Fruit fly (Drosophila melanogaster): Measurements from ENCODE around the gene CG3704.

The CG3704 gene

DNA sequence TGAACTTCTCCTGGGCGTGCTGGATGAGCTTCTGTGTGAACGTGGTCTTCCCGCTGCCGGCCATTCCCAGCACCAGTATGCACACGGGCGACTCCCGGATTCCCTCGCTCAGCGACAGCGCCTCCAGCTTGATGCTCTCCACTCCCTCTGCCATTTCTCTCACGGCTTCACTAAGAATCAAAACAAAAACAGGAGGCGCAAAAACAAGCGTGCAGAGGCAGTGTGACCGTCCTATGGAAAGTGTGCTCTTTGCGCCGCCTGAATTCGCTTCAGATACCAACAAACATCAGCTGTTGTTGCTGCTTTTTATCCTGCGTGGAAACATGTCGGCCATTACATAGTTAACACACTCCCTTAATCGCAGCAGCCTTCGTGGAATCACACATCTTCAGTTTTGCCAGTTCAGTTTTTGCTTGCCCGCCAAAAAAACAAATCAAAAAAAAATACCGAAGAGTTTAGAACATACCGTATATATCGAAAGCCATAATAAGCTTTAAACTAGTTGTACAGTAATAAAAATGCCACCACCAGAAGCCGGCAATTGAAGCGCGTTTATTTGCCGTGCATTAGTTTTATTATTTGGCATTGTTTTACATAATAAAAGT is at the start of gene CG3704, which contains the start of gene mus81:
CG3704 (minus strand) TSS at position 226 of the 605 bp plus-strand sequence.
mus81 (plus strand) TSS at position 496 of the 605 bp plus-strand sequence.
- peak; percentile 24 for TF ChIP-seq CG17801 (GFP tag; optimal IDR thresholded peaks at IDR 0.05; ENCODE audit: partially characterized antibody)

DNA sequence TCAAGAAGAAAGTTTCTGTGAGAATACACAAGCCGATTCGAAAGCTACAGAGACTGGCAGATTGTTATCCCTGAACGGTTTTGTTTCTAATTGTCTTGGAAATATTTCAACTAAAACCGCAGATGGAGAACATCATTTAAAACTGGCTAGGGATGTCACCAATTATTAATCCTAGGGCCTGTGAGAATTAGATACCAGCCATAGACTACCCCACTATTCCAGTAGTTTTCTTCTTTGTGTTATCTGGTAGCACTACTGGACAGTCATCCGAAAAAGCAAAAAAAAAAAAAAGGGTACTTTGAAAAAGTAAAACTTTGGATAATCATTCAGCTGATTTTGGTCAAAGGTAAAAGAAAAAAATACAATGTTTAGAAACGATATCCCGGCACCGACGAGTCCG is 49.6 kb upstream of the CG3704 start, which contains the start of gene CG18823:
CG18823 (plus strand) TSS at position 301 of the 400 bp plus-strand sequence.
- no peak for TF ChIP-seq CG17801 (GFP tag; optimal IDR thresholded peaks at IDR 0.05; ENCODE audit: partially characterized antibody)

DNA sequence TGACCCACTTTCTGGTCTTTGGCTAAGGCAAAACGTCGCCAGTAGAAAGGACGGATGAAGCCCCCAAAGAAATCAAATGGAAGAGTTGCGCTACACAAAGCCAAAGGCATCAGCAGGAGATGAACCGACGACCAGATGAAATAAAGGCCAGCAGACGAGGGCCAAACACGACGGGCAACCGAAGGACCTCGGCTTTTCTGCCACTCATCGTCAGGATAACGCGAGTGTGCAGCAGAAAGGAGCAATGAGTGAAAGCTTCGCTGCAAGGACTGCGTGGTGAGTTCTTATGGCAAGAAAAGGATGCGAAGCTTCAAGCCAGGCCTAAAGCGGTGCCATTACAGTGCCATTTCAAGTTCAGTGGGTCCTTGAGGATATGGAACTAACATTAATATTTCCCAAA is 45.3 kb upstream of the CG3704 start:
- no peak for TF ChIP-seq CG17801 (GFP tag; optimal IDR thresholded peaks at IDR 0.05; ENCODE audit: partially characterized antibody)

dm6 chrX:966818-967217 is 26.2 kb upstream of the CG3704 start:
- no peak for TF ChIP-seq CG17801 (GFP tag; optimal IDR thresholded peaks at IDR 0.05; ENCODE audit: partially characterized antibody)

- no peak for TF ChIP-seq CG17801 (GFP tag; optimal IDR thresholded peaks at IDR 0.05; ENCODE audit: partially characterized antibody)
Measured at dm6 chrX:964012-964411, 23.4 kb upstream of the CG3704 start.

dm6 chrX:955873-956272 is 15.3 kb upstream of the CG3704 start:
- TF ChIP-seq CG17801 (GFP tag; optimal IDR thresholded peaks at IDR 0.05; ENCODE audit: partially characterized antibody), result no peak

- no peak for TF ChIP-seq CG17801 (GFP tag; optimal IDR thresholded peaks at IDR 0.05; ENCODE audit: partially characterized antibody)
Measured at dm6 chrX:953807-954206, 13.2 kb upstream of the CG3704 start.

DNA sequence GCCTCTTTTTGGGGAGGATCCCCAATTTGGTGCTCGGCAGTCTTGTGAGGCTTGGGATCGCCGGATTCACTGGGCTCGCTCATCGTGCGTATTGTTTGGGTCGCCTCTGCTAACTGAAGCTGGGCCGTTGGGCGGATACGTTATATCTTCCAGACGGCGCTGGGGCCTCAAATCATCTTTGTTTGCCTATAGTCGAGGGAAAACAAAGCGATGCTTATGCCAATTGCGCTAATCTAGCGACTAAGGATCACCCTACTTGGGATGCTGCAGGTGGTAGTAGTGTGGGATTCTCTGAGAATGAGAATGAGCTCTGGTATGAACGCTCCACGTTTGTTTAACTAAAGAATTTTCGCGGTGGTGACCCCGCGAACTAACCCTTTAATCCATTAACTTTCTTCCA is 11.2 kb upstream of the CG3704 start, which contains the start of gene CG3690:
CG3690 (minus strand) TSS at position 101 of the 400 bp plus-strand sequence.
- TF ChIP-seq CG17801 (GFP tag; optimal IDR thresholded peaks at IDR 0.05; ENCODE audit: partially characterized antibody), result no peak

DNA sequence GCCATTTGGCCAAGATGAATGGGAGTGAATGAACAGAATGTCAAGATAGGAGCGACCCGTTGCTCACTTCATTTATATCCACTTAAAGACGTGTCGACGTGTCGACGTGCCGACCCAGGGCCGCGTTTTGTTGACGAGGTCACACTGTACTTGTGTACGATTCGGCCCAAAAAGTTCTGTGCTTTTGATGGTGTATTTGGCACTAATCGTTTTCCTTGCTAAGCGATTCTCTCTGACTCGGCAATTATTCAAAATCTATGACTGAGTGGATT is 7.6 kb upstream of the CG3704 start:
- TF ChIP-seq CG17801 (GFP tag; optimal IDR thresholded peaks at IDR 0.05; ENCODE audit: partially characterized antibody), result no peak

dm6 chrX:947450-948284 is 7.1 kb upstream of the CG3704 start, which contains the start of gene CG3699:
TSS of gene CG3699 (minus strand) at chrX:947500.
- no peak for TF ChIP-seq CG17801 (GFP tag; optimal IDR thresholded peaks at IDR 0.05; ENCODE audit: partially characterized antibody)

dm6 chrX:946162-946561 is 5.6 kb upstream of the CG3704 start:
- no peak for TF ChIP-seq CG17801 (GFP tag; optimal IDR thresholded peaks at IDR 0.05; ENCODE audit: partially characterized antibody)

DNA sequence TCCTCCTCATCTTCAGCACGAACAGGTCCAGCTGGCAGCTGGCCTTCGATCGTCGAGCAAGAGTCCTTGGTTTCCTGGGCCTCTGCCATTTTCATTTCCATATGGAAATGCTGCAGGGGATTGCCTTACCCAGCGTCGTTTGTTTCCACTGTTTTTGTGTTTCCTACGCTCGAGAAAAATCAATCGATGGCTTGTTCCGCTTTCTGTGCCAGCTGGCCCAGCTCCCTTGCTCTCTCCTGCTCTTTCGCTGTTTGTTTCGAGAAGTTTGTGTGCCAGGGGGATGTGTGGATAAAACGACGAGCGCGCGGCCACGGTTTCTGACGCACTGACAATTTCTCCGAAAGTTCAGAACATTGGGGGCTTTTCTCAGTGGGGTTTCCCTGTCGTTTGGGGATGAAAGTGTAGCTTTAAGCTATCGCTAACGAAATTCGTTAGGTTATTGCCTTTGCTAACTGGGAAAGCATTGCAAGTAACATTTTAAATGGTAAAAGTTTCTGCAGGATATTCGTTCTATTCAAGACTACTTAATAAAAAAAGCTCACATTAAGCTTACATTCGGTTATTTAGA is 4.9 kb upstream of the CG3704 start, which contains the start of gene CG3703:
CG3703 (minus strand) TSS at position 328 of the 568 bp plus-strand sequence.
- no peak for TF ChIP-seq CG17801 (GFP tag; optimal IDR thresholded peaks at IDR 0.05; ENCODE audit: partially characterized antibody)

dm6 chrX:935901-936207 is 4.8 kb downstream of the CG3704 start:
- no peak for TF ChIP-seq CG17801 (GFP tag; optimal IDR thresholded peaks at IDR 0.05; ENCODE audit: partially characterized antibody)

dm6 chrX:935049-935900 is 5.3 kb downstream of the CG3704 start, which contains the start of gene TRAM:
TSS of gene TRAM (plus strand) at chrX:935232.
- TF ChIP-seq CG17801 (GFP tag; optimal IDR thresholded peaks at IDR 0.05; ENCODE audit: partially characterized antibody), result peak; percentile 95

DNA sequence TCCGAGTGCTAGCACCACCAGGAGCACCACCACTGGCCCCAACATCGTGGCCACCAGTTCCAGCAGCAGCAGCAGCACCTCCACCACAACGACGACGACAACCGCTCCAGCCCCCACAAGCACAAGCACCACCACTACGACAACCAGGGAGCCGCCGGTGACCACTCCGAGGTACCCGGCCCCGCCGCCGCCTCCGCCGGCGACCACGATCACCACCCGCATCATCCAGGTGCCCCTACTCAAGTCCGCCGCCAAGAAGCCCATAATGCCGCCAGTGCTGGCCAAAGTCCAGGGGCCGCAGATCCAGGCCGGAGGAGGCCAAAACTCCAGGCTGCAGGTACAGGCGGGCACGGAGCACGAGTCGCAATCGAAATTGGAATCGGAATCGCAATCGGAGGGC is 6.6 kb downstream of the CG3704 start:
- TF ChIP-seq CG17801 (GFP tag; optimal IDR thresholded peaks at IDR 0.05; ENCODE audit: partially characterized antibody), result no peak
